Fruit fly (Drosophila melanogaster): ENCODE data around the gene Gr64a.

DNA sequence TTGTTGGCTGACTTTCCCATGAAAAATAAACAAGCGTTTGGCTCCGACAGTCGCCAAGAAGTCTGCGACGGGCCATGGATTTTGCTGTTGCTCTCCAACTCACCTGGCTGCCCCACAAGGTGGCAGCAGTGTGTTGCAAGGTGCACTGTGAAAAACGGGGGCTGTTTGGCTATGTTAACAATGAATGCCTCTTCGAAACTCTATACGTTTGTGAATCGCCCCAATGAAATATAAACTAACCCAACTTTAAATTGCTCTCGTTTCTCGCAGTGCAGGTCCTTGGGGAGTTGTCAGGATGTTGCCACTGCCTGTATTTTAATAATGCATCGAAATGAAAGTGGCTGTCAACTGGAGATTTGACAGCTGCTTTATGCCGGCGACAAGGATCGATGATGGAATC, 12.2 kb upstream of the Gr64a start:
- TF ChIP-seq CG11294 (GFP tag; IDR thresholded peaks at IDR 0.05) (0 out of 2 replicates have a peak, but pooled peaks have one; percentile 11), CG10669 (GFP tag; optimal IDR thresholded peaks at IDR 0.05) (peak; percentile 34), Gug (GFP tag; IDR thresholded peaks at IDR 0.05) (no peak), CG34406 (GFP tag; optimal IDR thresholded peaks at IDR 0.05) (no peak), spab (GFP tag; optimal IDR thresholded peaks at IDR 0.05) (peak; percentile 19), CG8632 (GFP tag; optimal IDR thresholded peaks at IDR 0.05) (no peak)

All from whole organism, prepupa.